Fruit fly (Drosophila melanogaster) whole organism, embryonic: Measurements from ENCODE around the gene CG42449.

ENCODE experiments used
- Atf-2 ChIP-seq: fragments of 200-800 bp; sonication (Bioruptor generic); optimal IDR thresholded peaks from 2 replicates; lab custom pipeline; 2016; ENCODE audit warnings: missing biosample characterization, missing genetic modification characterization
- B-H1 ChIP-seq: fragments of 200-800 bp; sonication (Bioruptor generic); IDR thresholded peaks from 3 replicates; pipeline ENCODE4 v1.3.6; 2022; ENCODE audit warnings: missing biosample characterization, missing genetic modification characterization
- Bteb2 ChIP-seq: fragments of 200-800 bp; sonication (Bioruptor generic); optimal IDR thresholded peaks from 2 replicates; lab custom pipeline; 2016; ENCODE audit warnings: missing biosample characterization, missing genetic modification characterization
- CG11695 ChIP-seq: fragments of 200-800 bp; sonication (Bioruptor generic); IDR thresholded peaks from 3 replicates; pipeline ENCODE4 v1.3.6; 2022; ENCODE audit warnings: missing biosample characterization, missing genetic modification characterization
- CG14050 ChIP-seq: fragments of 200-800 bp; sonication (Bioruptor generic); IDR thresholded peaks from 3 replicates; pipeline ENCODE4 v1.3.6; 2022; ENCODE audit warnings: missing biosample characterization, missing genetic modification characterization
- CG15601 ChIP-seq: fragments of 200-800 bp; sonication (Bioruptor generic); optimal IDR thresholded peaks from 3 replicates; lab custom pipeline; 2019; ENCODE audit warnings: missing biosample characterization, mild to moderate bottlenecking, missing genetic modification characterization, moderate library complexity
- CG15696 ChIP-seq: fragments of 200-800 bp; sonication (Bioruptor generic); optimal IDR thresholded peaks from 2 replicates; lab custom pipeline; 2019; ENCODE audit warnings: missing biosample characterization, mild to moderate bottlenecking, missing genetic modification characterization, moderate library complexity
- CG18476 ChIP-seq: fragments of 200-800 bp; sonication (Bioruptor generic); optimal IDR thresholded peaks from 2 replicates; lab custom pipeline; 2016; ENCODE audit warnings: missing biosample characterization, mild to moderate bottlenecking, missing genetic modification characterization
- CG18764 ChIP-seq: fragments of 200-800 bp; sonication (Bioruptor generic); optimal IDR thresholded peaks from 3 replicates; lab custom pipeline; 2016; ENCODE audit warnings: missing biosample characterization, missing genetic modification characterization
- CG2129 ChIP-seq: fragments of 200-800 bp; sonication (Bioruptor generic); IDR thresholded peaks from 2 replicates; pipeline ENCODE4 v1.3.6; 2022; ENCODE audit warnings: missing biosample characterization, missing genetic modification characterization; ENCODE audit not compliant: partially characterized antibody
- CG4282 ChIP-seq: fragments of 200-800 bp; sonication (Bioruptor generic); optimal IDR thresholded peaks from 2 replicates; lab custom pipeline; 2016; ENCODE audit warnings: missing biosample characterization, missing genetic modification characterization
- Camta ChIP-seq: fragments of 200-800 bp; sonication (Bioruptor generic); optimal IDR thresholded peaks from 2 replicates; lab custom pipeline; 2016; ENCODE audit warnings: missing biosample characterization, missing genetic modification characterization
- Dad ChIP-seq: fragments of 200-800 bp; sonication (Bioruptor generic); optimal IDR thresholded peaks from 3 replicates; lab custom pipeline; 2016; ENCODE audit warnings: missing biosample characterization, missing genetic modification characterization
- Deaf1 ChIP-seq: fragments of 200-800 bp; optimal IDR thresholded peaks from 3 replicates; lab custom pipeline; 2019; ENCODE audit warnings: missing biosample characterization, mild to moderate bottlenecking, missing genetic modification characterization, moderate library complexity
- Dek ChIP-seq: fragments of 200-800 bp; sonication (Bioruptor generic); optimal IDR thresholded peaks from 3 replicates; lab custom pipeline; 2019; ENCODE audit warnings: missing biosample characterization, mild to moderate bottlenecking, missing genetic modification characterization, moderate library complexity
- Dip2 ChIP-seq: fragments of 200-800 bp; sonication (Bioruptor generic); IDR thresholded peaks from 2 replicates; pipeline ENCODE4 v1.3.6; 2022; ENCODE audit warnings: missing biosample characterization, missing genetic modification characterization
- Dip3 ChIP-seq: fragments of 200-800 bp; sonication (Bioruptor generic); optimal IDR thresholded peaks from 3 replicates; lab custom pipeline; 2016; ENCODE audit warnings: missing biosample characterization, missing genetic modification characterization
- Dll ChIP-seq: fragments of 200-800 bp; sonication (Bioruptor generic); IDR thresholded peaks from 4 replicates; pipeline ENCODE4 v1.3.6; 2022; ENCODE audit warnings: missing biosample characterization, missing genetic modification characterization; ENCODE audit not compliant: partially characterized antibody
- Doc2 ChIP-seq: fragments of 200-800 bp; sonication (Bioruptor generic); IDR thresholded peaks from 2 replicates; pipeline ENCODE4 v1.3.6; 2022; ENCODE audit warnings: missing biosample characterization, missing genetic modification characterization
- Eip74EF ChIP-seq, 2 experiments: fragments of 200-800 bp in 1 of 2; fragments of >200 bp in 1 of 2; sonication (Bioruptor generic) in 1 of 2; optimal IDR thresholded peaks; 2 replicates each; lab custom pipeline; 2017 to 2019; ENCODE audit warnings: missing biosample characterization in 2 of 2, missing genetic modification characterization in 2 of 2, mild to moderate bottlenecking in 1 of 2, moderate library complexity in 1 of 2
- Gug ChIP-seq: fragments of 200-800 bp; sonication (Bioruptor generic); IDR thresholded peaks from 4 replicates; pipeline ENCODE4 v1.3.6; 2022; ENCODE audit warnings: missing biosample characterization, missing genetic modification characterization
- HLH3B ChIP-seq: fragments of 200-800 bp; sonication (Bioruptor generic); IDR thresholded peaks from 2 replicates; pipeline ENCODE4 v1.3.6; 2022; ENCODE audit warnings: missing biosample characterization, missing genetic modification characterization
- Hmr ChIP-seq: fragments of 200-800 bp; sonication (Bioruptor generic); optimal IDR thresholded peaks from 3 replicates; lab custom pipeline; 2017; ENCODE audit warnings: mild to moderate bottlenecking, missing biosample characterization, missing genetic modification reagents, missing genetic modification characterization
- Hr3 ChIP-seq: fragments of 200-800 bp; sonication (Bioruptor generic); optimal IDR thresholded peaks from 3 replicates; lab custom pipeline; 2016; ENCODE audit warnings: missing biosample characterization, missing genetic modification characterization
- Meics ChIP-seq: fragments of 200-800 bp; sonication (Bioruptor generic); optimal IDR thresholded peaks from 2 replicates; lab custom pipeline; 2017; ENCODE audit warnings: missing biosample characterization, mild to moderate bottlenecking, missing genetic modification characterization
- Rx ChIP-seq: fragments of 200-800 bp; sonication (Bioruptor generic); IDR thresholded peaks from 2 replicates; pipeline ENCODE4 v1.3.6; 2022; ENCODE audit warnings: missing biosample characterization, missing genetic modification characterization
- Sry-β ChIP-seq: fragments of 200-800 bp; sonication (Bioruptor generic); optimal IDR thresholded peaks from 2 replicates; lab custom pipeline; 2018; ENCODE audit warnings: missing biosample characterization, mild to moderate bottlenecking, missing genetic modification characterization, moderate library complexity
- Usf ChIP-seq: fragments of 200-800 bp; sonication (Bioruptor generic); optimal IDR thresholded peaks from 2 replicates; lab custom pipeline; 2017; ENCODE audit warnings: missing genotype, missing biosample characterization, missing genetic modification characterization
- ash1 ChIP-seq: fragments of 200-800 bp; sonication (Bioruptor generic); optimal IDR thresholded peaks from 2 replicates; lab custom pipeline; 2018; ENCODE audit warnings: missing biosample characterization, mild to moderate bottlenecking, missing genetic modification characterization
- croc ChIP-seq: fragments of 200-800 bp; sonication (Bioruptor generic); conservative IDR thresholded peaks from 3 replicates; pipeline ENCODE4 v1.3.6; 2022; ENCODE audit warnings: missing biosample characterization, missing genetic modification characterization
- dan ChIP-seq: fragments of 200-800 bp; sonication (Bioruptor generic); IDR thresholded peaks from 2 replicates; pipeline ENCODE4 v1.3.6; 2022; ENCODE audit warnings: missing biosample characterization, missing genetic modification characterization
- eve ChIP-seq, 2 experiments: fragments of >200 bp; optimal IDR thresholded peaks; 2 replicates each; lab custom pipeline; 2017; ENCODE audit warnings: missing biosample characterization in 2 of 2, missing genetic modification characterization in 2 of 2
- grau ChIP-seq: fragments of 200-800 bp; optimal IDR thresholded peaks from 3 replicates; lab custom pipeline; 2019; ENCODE audit warnings: missing biosample characterization, mild to moderate bottlenecking, missing genetic modification characterization, moderate library complexity
- ind ChIP-seq: fragments of 200-800 bp; sonication (Bioruptor generic); optimal IDR thresholded peaks from 3 replicates; lab custom pipeline; 2016; ENCODE audit warnings: missing biosample characterization, missing genetic modification characterization
- knrl ChIP-seq: fragments of 200-800 bp; sonication (Bioruptor generic); IDR thresholded peaks from 3 replicates; pipeline ENCODE4 v1.3.6; 2022; ENCODE audit warnings: missing biosample characterization, missing genetic modification characterization; ENCODE audit not compliant: partially characterized antibody
- lilli ChIP-seq: fragments of 200-800 bp; sonication (Bioruptor generic); optimal IDR thresholded peaks from 3 replicates; lab custom pipeline; 2016; ENCODE audit warnings: missing biosample characterization, missing genetic modification characterization
- lov ChIP-seq, 2 experiments: fragments of 200-800 bp in 1 of 2; fragments of >200 bp in 1 of 2; sonication (Bioruptor generic) in 1 of 2; IDR thresholded peaks in 1 of 2; optimal IDR thresholded peaks in 1 of 2; 2 replicates in 1 of 2; 3 replicates in 1 of 2; pipeline versions ENCODE4 v1.3.6 to Lab custom; 2017 to 2022; ENCODE audit warnings: missing biosample characterization in 1 of 2, missing genetic modification characterization in 1 of 2
- maf-S ChIP-seq: fragments of 200-800 bp; sonication (Bioruptor generic); optimal IDR thresholded peaks from 2 replicates; lab custom pipeline; 2016; ENCODE audit warnings: missing biosample characterization, missing genetic modification characterization
- pros ChIP-seq: fragments of 200-800 bp; sonication (Bioruptor generic); optimal IDR thresholded peaks from 3 replicates; lab custom pipeline; 2019; ENCODE audit warnings: missing biosample characterization, mild to moderate bottlenecking, missing genetic modification characterization, moderate library complexity
- ranshi ChIP-seq: fragments of 200-800 bp; sonication (Bioruptor generic); IDR thresholded peaks from 2 replicates; pipeline ENCODE4 v1.3.6; 2022; ENCODE audit warnings: missing biosample characterization, missing genetic modification characterization
- seq ChIP-seq: fragments of 200-800 bp; sonication (Bioruptor generic); IDR thresholded peaks from 2 replicates; pipeline ENCODE4 v1.3.6; 2022; ENCODE audit warnings: missing biosample characterization, missing genetic modification characterization
- sisA ChIP-seq: fragments of 200-800 bp; sonication (Bioruptor generic); IDR thresholded peaks from 2 replicates; pipeline ENCODE4 v1.3.6; 2022; ENCODE audit warnings: missing biosample characterization, missing genetic modification characterization
- slp2 ChIP-seq: fragments of 200-800 bp; sonication (Bioruptor generic); optimal IDR thresholded peaks from 2 replicates; lab custom pipeline; 2016; ENCODE audit warnings: missing biosample characterization, missing genetic modification characterization
- so ChIP-seq: fragments of 200-800 bp; sonication (Bioruptor generic); IDR thresholded peaks from 3 replicates; pipeline ENCODE4 v1.3.6; 2022; ENCODE audit warnings: missing biosample characterization, missing genetic modification characterization
- ssp ChIP-seq: fragments of 200-800 bp; sonication (Bioruptor generic); IDR thresholded peaks from 2 replicates; pipeline ENCODE4 v1.3.6; 2022; ENCODE audit warnings: missing biosample characterization, missing genetic modification characterization
- unc-4 ChIP-seq: fragments of 200-800 bp; sonication (Bioruptor generic); IDR thresholded peaks from 2 replicates; pipeline ENCODE4 v1.3.6; 2022; ENCODE audit warnings: missing biosample characterization, missing genetic modification characterization; ENCODE audit not compliant: partially characterized antibody
- zfh2 ChIP-seq: fragments of 200-800 bp; sonication (Bioruptor generic); optimal IDR thresholded peaks from 2 replicates; lab custom pipeline; 2016; ENCODE audit warnings: missing biosample characterization, missing genetic modification characterization

The CG42449 gene

dm6 chrX:5671537-5672029 is 11.5 kb upstream of the CG42449 start, which contains the start of gene Rab18 (continued):
- peak; percentile 70; the same call in 3 of the 4 replicates for TF ChIP-seq Gug (GFP tag; lab: Robert Waterston, UW)
- TF ChIP-seq croc: no peak
- no peak for TF ChIP-seq B-H1 (GFP tag; lab: Robert Waterston, UW)
- TF ChIP-seq maf-S (GFP tag; lab: Kevin White, UChicago): no peak
- TF ChIP-seq Dip3 (GFP tag; lab: Kevin White, UChicago): peak; percentile 26
- no peak for TF ChIP-seq CG2129
- TF ChIP-seq ranshi: peak; percentile 53; the same call in 1 of the 2 replicates

dm6 chrX:5672243-5673051 is 10.6 kb upstream of the CG42449 start, which contains the start of gene RpL35:
Gene RpL35, plus strand, starts transcription at chrX:5672401.
- TF ChIP-seq ash1 (GFP tag; lab: Kevin White, UChicago) (peak; percentile 10), Atf-2 (GFP tag; lab: Kevin White, UChicago) (no peak), grau (peak; percentile 43), CG14050 (GFP tag; lab: Robert Waterston, UW) (no peak), seq (GFP tag; lab: Robert Waterston, UW) (no peak), Camta (GFP tag; lab: Kevin White, UChicago) (peak; percentile 49), CG15696 (tag; lab: Kevin White, UChicago) (peak; percentile 7), Sry-β (no peak), HLH3B (0 out of 2 replicates have a peak, but pooled peaks have one; percentile 5), CG15601 (peak; percentile 12), so (GFP tag; lab: Robert Waterston, UW) (no peak), Doc2 (GFP tag; lab: Robert Waterston, UW) (no peak), eve (GFP tag; optimal IDR thresholded peaks at IDR 0.05; lab: Kevin White, UChicago) (no peak), Rx (GFP tag; lab: Robert Waterston, UW) (no peak), zfh2 (GFP tag; lab: Kevin White, UChicago) (peak; percentile 13), Dek (no peak), dan (GFP tag; lab: Robert Waterston, UW) (no peak), unc-4 (GFP tag; lab: Robert Waterston, UW) (0 out of 2 replicates have a peak, but pooled peaks have one; percentile 47), sisA (GFP tag; lab: Robert Waterston, UW) (no peak), Hmr (GFP tag; lab: Kevin White, UChicago) (peak; percentile 76), Deaf1 (tag; lab: Kevin White, UChicago) (peak; percentile 1), Bteb2 (GFP tag; lab: Kevin White, UChicago) (peak; percentile 23), CG18764 (GFP tag; lab: Kevin White, UChicago) (no peak), Dip2 (GFP tag; lab: Robert Waterston, UW) (no peak), Dip3 (GFP tag; lab: Kevin White, UChicago) (peak; percentile 33), Dad (GFP tag; lab: Kevin White, UChicago) (peak; percentile 33), Meics (peak; percentile 51), lov (optimal IDR thresholded peaks at IDR 0.05; lab: Kevin White, UChicago) (no peak), lov (GFP tag; IDR thresholded peaks at IDR 0.05; lab: Robert Waterston, UW) (no peak), knrl (GFP tag; lab: Robert Waterston, UW) (peak; percentile 65), ind (no peak), ssp (GFP tag; lab: Robert Waterston, UW) (no peak), slp2 (GFP tag; lab: Kevin White, UChicago) (no peak), CG18476 (GFP tag; lab: Kevin White, UChicago) (no peak), Eip74EF (GFP tag; optimal IDR thresholded peaks at IDR 0.05; lab: Kevin White, UChicago) (peak in 1 of 2 experiments; percentile 43), CG11695 (GFP tag; lab: Robert Waterston, UW) (0 out of 3 replicates have a peak, but pooled peaks have one; percentile 23), Dll (peak; percentile 58; the same call in 3 of the 4 replicates), Usf (GFP tag; lab: Kevin White, UChicago) (no peak), CG4282 (GFP tag; lab: Kevin White, UChicago) (peak; percentile 29), Hr3 (GFP tag; lab: Kevin White, UChicago) (no peak), lilli (GFP tag; lab: Kevin White, UChicago) (peak; percentile 58), pros (no peak)
